Worm (Caenorhabditis elegans): ENCODE results near the gene asp-6.
"Not testable (repeated sequence)": the region's sequence is repeated elsewhere in the genome, so short reads cannot be mapped to it uniquely, and the experiment has no call there.

- TF ChIP-seq madf-6 (GFP tag; IDR thresholded peaks at IDR 0.05); attf-5 (GFP tag; optimal IDR thresholded peaks at IDR 0.05); gei-17 (GFP tag; optimal IDR thresholded peaks at IDR 0.05); ets-4 (GFP tag; optimal IDR thresholded peaks at IDR 0.05); snpc-4 (GFP tag; optimal IDR thresholded peaks at IDR 0.05); snpc-4 (tag; optimal IDR thresholded peaks at IDR 0.05); madf-8 (GFP tag; conservative IDR thresholded peaks at IDR 0.05); him-1 (tag; optimal IDR thresholded peaks at IDR 0.05); bed-2 (GFP tag; IDR thresholded peaks at IDR 0.05); egrh-3 (GFP tag; IDR thresholded peaks at IDR 0.05); F49E8.2 (tag; optimal IDR thresholded peaks at IDR 0.05; ENCODE audit: insufficient read depth); hrde-1 (tag; optimal IDR thresholded peaks at IDR 0.05; ENCODE audit: borderline replicate concordance); unc-62 (GFP tag; optimal IDR thresholded peaks at IDR 0.05): not testable (repeated sequence)
- peak; percentile 34; the same call in 1 of the 2 replicates for TF ChIP-seq pbrm-1 (GFP tag; IDR thresholded peaks at IDR 0.05)
These were observed 46.0 kb upstream of the asp-6 start for ce11 chrV:8314782-8315181.

Measured in whole organism, young adult.